Worm (Caenorhabditis elegans) whole organism, young adult: ENCODE measurements around the gene T15B7.1.

Source experiments
- B0035.1 ChIP-seq: sonication (generic microtip); optimal IDR thresholded peaks from 2 replicates; lab custom pipeline; 2016; ENCODE audit warnings: missing genetic modification characterization, mild to moderate bottlenecking, missing compliant biosample characterization, missing genotype, missing genetic modification reagents
- Y95B8A.8 ChIP-seq: fragments of 200-800 bp; sonication (Bioruptor generic); IDR thresholded peaks from 2 replicates; pipeline ENCODE4 v1.3.6; 2022; ENCODE audit warnings: missing genetic modification reagents, missing genetic modification characterization, missing compliant biosample characterization
- bed-1 ChIP-seq: fragments of 200-800 bp; sonication (Bioruptor generic); IDR thresholded peaks from 2 replicates; pipeline ENCODE4 v1.3.6; 2022; ENCODE audit warnings: missing genetic modification reagents, missing genetic modification characterization, missing compliant biosample characterization
- ceh-58 ChIP-seq: fragments of 200-800 bp; sonication (Bioruptor generic); IDR thresholded peaks from 2 replicates; pipeline ENCODE4 v1.3.6; 2022; ENCODE audit warnings: missing genetic modification characterization, missing compliant biosample characterization
- dpff-1 ChIP-seq: sonication (generic microtip); optimal IDR thresholded peaks from 2 replicates; lab custom pipeline; 2017; ENCODE audit warnings: mild to moderate bottlenecking, missing genetic modification characterization, missing compliant biosample characterization
- ekl-4 ChIP-seq: fragments of 200-800 bp; sonication (Bioruptor generic); IDR thresholded peaks from 2 replicates; pipeline ENCODE4 v1.3.6; 2022; ENCODE audit warnings: missing genetic modification reagents, missing genetic modification characterization, missing compliant biosample characterization
- ets-4 ChIP-seq: fragments of 200-800 bp; sonication (Bioruptor generic); optimal IDR thresholded peaks from 2 replicates; lab custom pipeline; 2018; ENCODE audit warnings: mild to moderate bottlenecking, missing genetic modification characterization, missing compliant biosample characterization
- hlh-26 ChIP-seq: fragments of 200-800 bp; sonication (Bioruptor generic); conservative IDR thresholded peaks from 2 replicates; pipeline ENCODE4 v1.3.6; 2022; ENCODE audit warnings: missing genetic modification reagents, missing genetic modification characterization, missing compliant biosample characterization
- hsf-1 ChIP-seq: fragments of 200-800 bp; sonication (Bioruptor generic); IDR thresholded peaks from 2 replicates; pipeline ENCODE4 v1.3.6; 2022; ENCODE audit warnings: missing genetic modification reagents, missing genetic modification characterization, missing compliant biosample characterization
- nhr-179 ChIP-seq: sonication (generic microtip); optimal IDR thresholded peaks from 2 replicates; lab custom pipeline; 2016; ENCODE audit warnings: mild to moderate bottlenecking, missing genetic modification characterization, missing compliant biosample characterization
- nhr-27 ChIP-seq: fragments of 200-800 bp; sonication (Bioruptor generic); optimal IDR thresholded peaks from 2 replicates; lab custom pipeline; 2018; ENCODE audit warnings: mild to moderate bottlenecking, missing genetic modification characterization, moderate library complexity, missing compliant biosample characterization
- pbrm-1 ChIP-seq: fragments of 200-800 bp; sonication (Bioruptor generic); IDR thresholded peaks from 2 replicates; pipeline ENCODE4 v1.3.6; 2022; ENCODE audit warnings: missing genetic modification reagents, missing genetic modification characterization, missing compliant biosample characterization
- snpc-4 ChIP-seq, 5 experiments: fragments of 150-350 bp in 1 of 5; sonication (generic microtip) in 4 of 5; optimal IDR thresholded peaks; 2 replicates each; lab custom pipeline; 2014 to 2018; ENCODE audit warnings: missing genetic modification characterization in 5 of 5, missing biosample characterization in 3 of 5, antibody characterized with exemption in 2 of 5, mild to moderate bottlenecking in 2 of 5, missing compliant biosample characterization in 2 of 5, missing genotype in 2 of 5, moderate library complexity in 2 of 5, missing genetic modification reagents in 1 of 5
- unc-62 ChIP-seq: fragments of 150-350 bp; optimal IDR thresholded peaks from 2 replicates; lab custom pipeline; 2014; ENCODE audit warnings: missing biosample characterization, missing genetic modification reagents, missing genetic modification characterization

DNA sequence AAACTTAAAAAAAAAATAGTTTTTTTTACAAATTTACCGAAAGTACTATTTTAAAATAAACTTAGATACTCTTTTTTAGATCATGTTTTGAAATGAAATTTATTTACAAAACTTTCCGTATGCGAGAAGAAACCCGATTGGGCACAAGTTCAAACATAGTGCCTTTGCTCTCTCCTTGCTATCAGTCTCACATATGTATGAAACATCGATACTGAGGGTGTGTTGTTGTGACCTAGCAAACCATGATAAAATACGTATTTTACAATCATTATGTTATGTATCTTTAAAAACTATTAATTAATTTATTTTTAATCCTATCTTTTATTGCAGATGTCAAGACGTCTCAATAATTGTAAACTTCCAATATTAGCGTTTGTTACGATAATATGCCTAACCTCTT, 32.4 kb upstream of the T15B7.1 start:
- TF ChIP-seq hsf-1 (GFP tag; lab: Robert Waterston, UW): no peak
- TF ChIP-seq ets-4 (GFP tag; lab: Kevin White, UChicago): no peak
- no peak for TF ChIP-seq ekl-4 (GFP tag; lab: Robert Waterston, UW)
- TF ChIP-seq bed-1 (GFP tag; lab: Robert Waterston, UW): no peak
- TF ChIP-seq B0035.1: no peak
- TF ChIP-seq nhr-179 (tag; lab: Kevin White, UChicago): no peak
- no peak for TF ChIP-seq snpc-4 (GFP tag; optimal IDR thresholded peaks at IDR 0.05; lab: Kevin White, UChicago)
- no peak for TF ChIP-seq snpc-4 (tag; optimal IDR thresholded peaks at IDR 0.05; lab: Kevin White, UChicago)
- no peak for TF ChIP-seq Y95B8A.8 (GFP tag; lab: Robert Waterston, UW)
- no peak for TF ChIP-seq unc-62 (GFP tag; lab: Kevin White, UChicago)
- TF ChIP-seq hlh-26: no peak
- TF ChIP-seq dpff-1: no peak
- TF ChIP-seq ceh-58 (GFP tag; lab: Robert Waterston, UW): no peak
- no peak for TF ChIP-seq nhr-27
- no peak for TF ChIP-seq pbrm-1 (GFP tag; lab: Robert Waterston, UW)
